Worm (Caenorhabditis elegans) whole organism, L4/young adult: ENCODE measurements around the gene spr-3.
A peak's percentile ranks its signal among the peaks of the same experiment; 100 is the strongest.

Source experiments
- W03F9.2 ChIP-seq: fragments of 150-350 bp; optimal IDR thresholded peaks from 2 replicates; lab custom pipeline; 2014; ENCODE audit warnings: missing biosample characterization, missing genetic modification characterization
- dao-5 ChIP-seq: sonication (generic microtip); optimal IDR thresholded peaks from 2 replicates; lab custom pipeline; 2016; ENCODE audit warnings: missing genotype, missing genetic modification characterization, moderate library complexity, missing compliant biosample characterization
- him-1 ChIP-seq: sonication (generic microtip); optimal IDR thresholded peaks from 2 replicates; lab custom pipeline; 2016; ENCODE audit warnings: missing genotype, missing genetic modification reagents, missing genetic modification characterization, missing compliant biosample characterization

DNA sequence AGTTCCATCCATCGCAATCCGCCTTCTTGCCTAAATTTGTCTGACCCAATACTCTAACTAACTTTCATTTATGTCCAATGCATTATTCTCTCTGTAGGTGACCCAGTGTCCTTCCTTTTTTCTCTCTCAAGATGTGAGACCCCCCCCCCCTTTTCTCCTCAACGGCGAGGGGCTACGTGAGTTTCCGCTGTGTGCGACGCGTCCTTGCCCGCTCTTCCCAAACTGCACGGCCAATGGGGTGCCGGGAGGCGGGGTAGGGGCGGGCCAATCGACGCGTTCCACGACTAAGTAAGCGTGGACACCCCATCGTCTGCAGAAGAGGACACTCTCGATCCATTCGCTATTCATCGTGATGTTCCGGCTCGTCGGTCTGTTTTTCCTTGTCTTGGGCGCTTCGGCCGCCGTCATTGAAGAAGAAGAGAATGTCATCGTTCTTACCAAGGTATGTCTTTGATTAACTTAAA is 10.0 kb downstream of the spr-3 start, which contains the start of gene pdi-2:
- TF ChIP-seq him-1 (tag; lab: Kevin White, UChicago) (peak; percentile 43), dao-5 (tag; lab: Kevin White, UChicago) (no peak), W03F9.2 (tag; lab: Kevin White, UChicago) (no peak)
